Worm (Caenorhabditis elegans) whole organism, L3 larva: ENCODE results near the gene C17C3.1.

ENCODE experiments used
- aly-2 ChIP-seq: fragments of 150-350 bp; optimal IDR thresholded peaks from 2 replicates; lab custom pipeline; 2014; ENCODE audit warnings: missing biosample characterization, missing genetic modification characterization
- daf-12 ChIP-seq: fragments of 150-350 bp; optimal IDR thresholded peaks from 2 replicates; lab custom pipeline; 2014; ENCODE audit warnings: missing biosample characterization, missing genetic modification reagents, missing genetic modification characterization
- mdl-1 ChIP-seq: fragments of 150-350 bp; optimal IDR thresholded peaks from 2 replicates; lab custom pipeline; 2014; ENCODE audit warnings: missing biosample characterization, missing genetic modification characterization
- nhr-23 ChIP-seq: fragments of 150-350 bp; optimal IDR thresholded peaks from 2 replicates; lab custom pipeline; 2014; ENCODE audit warnings: missing biosample characterization, missing genetic modification reagents, missing genetic modification characterization
- nhr-237 ChIP-seq: fragments of 150-350 bp; optimal IDR thresholded peaks from 2 replicates; lab custom pipeline; 2014; ENCODE audit warnings: missing biosample characterization, missing genetic modification characterization
- nhr-28 ChIP-seq: fragments of 150-350 bp; optimal IDR thresholded peaks from 2 replicates; lab custom pipeline; 2014; ENCODE audit warnings: missing biosample characterization, missing genetic modification characterization
- nhr-77 ChIP-seq: fragments of 150-350 bp; optimal IDR thresholded peaks from 2 replicates; lab custom pipeline; 2014; ENCODE audit warnings: missing biosample characterization, missing genetic modification characterization
- ztf-11 ChIP-seq: fragments of 150-350 bp; optimal IDR thresholded peaks from 2 replicates; lab custom pipeline; 2014; ENCODE audit warnings: missing biosample characterization, missing genetic modification characterization

ce11 chrII:5525297-5525696 is 45.1 kb upstream of the C17C3.1 start, which contains the start of gene tbx-35:
- no peak for TF ChIP-seq nhr-23 (tag; lab: Kevin White, UChicago)
- TF ChIP-seq nhr-28 (tag; lab: Kevin White, UChicago): no peak
- no peak for TF ChIP-seq ztf-11
- no peak for TF ChIP-seq nhr-77 (tag; lab: Kevin White, UChicago)
- TF ChIP-seq nhr-237 (tag; lab: Kevin White, UChicago): no peak
- no peak for TF ChIP-seq daf-12 (tag; lab: Kevin White, UChicago)
- TF ChIP-seq aly-2: no peak
- no peak for TF ChIP-seq mdl-1
